Worm (Caenorhabditis elegans): ENCODE measurements around the gene lim-4.

The lim-4 gene

ce11 chrX:3861294-3861693, 12.1 kb downstream of the lim-4 start:
- TF ChIP-seq zip-5 (tag; optimal IDR thresholded peaks at IDR 0.05) (no peak), C38D4.7 (GFP tag; optimal IDR thresholded peaks at IDR 0.05) (no peak), ceh-31 (tag; optimal IDR thresholded peaks at IDR 0.05) (no peak), pros-1 (tag; optimal IDR thresholded peaks at IDR 0.05) (no peak), tbx-2 (tag; optimal IDR thresholded peaks at IDR 0.05) (no peak), fkh-10 (GFP tag; optimal IDR thresholded peaks at IDR 0.05) (no peak), ceh-6 (GFP tag; optimal IDR thresholded peaks at IDR 0.05) (no peak), hlh-15 (tag; optimal IDR thresholded peaks at IDR 0.05) (no peak), hlh-30 (tag; optimal IDR thresholded peaks at IDR 0.05; ENCODE audit: insufficient read depth) (no peak), ceh-48 (tag; optimal IDR thresholded peaks at IDR 0.05) (no peak), fkh-6 (tag; optimal IDR thresholded peaks at IDR 0.05) (no peak), pha-2 (tag; optimal IDR thresholded peaks at IDR 0.05) (no peak), pax-1 (tag; optimal IDR thresholded peaks at IDR 0.05) (no peak), pha-4 (tag; optimal IDR thresholded peaks at IDR 0.05) (no peak), elt-4 (tag; optimal IDR thresholded peaks at IDR 0.05) (no peak), ahr-1 (tag; optimal IDR thresholded peaks at IDR 0.05) (no peak), ceh-9 (tag; optimal IDR thresholded peaks at IDR 0.05) (no peak)

DNA sequence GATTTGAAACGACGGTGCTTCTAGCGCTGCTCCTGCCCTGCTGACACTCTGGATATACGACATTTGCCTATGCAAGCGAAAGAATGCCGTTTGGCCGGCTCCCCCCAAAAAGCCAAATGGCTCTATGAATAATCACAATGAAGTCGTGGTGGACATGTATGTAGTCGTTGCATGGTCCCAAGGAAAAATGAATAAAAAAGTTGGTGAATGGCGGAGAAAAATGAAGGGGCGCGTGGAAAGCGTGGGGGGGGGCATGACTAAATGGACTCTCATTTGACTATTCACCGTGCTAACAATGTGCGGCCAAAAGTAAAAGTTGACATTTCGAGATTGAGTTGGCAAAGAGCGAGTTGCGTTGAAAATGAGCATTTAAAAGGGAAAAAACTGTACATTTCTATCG, 13.9 kb downstream of the lim-4 start:
- no peak for TF ChIP-seq che-1 (tag; optimal IDR thresholded peaks at IDR 0.05)
- no peak for TF ChIP-seq unc-86 (tag; optimal IDR thresholded peaks at IDR 0.05)
- TF ChIP-seq ceh-19 (GFP tag; optimal IDR thresholded peaks at IDR 0.05), result no peak
- TF ChIP-seq ztf-16 (tag; optimal IDR thresholded peaks at IDR 0.05), result no peak

DNA sequence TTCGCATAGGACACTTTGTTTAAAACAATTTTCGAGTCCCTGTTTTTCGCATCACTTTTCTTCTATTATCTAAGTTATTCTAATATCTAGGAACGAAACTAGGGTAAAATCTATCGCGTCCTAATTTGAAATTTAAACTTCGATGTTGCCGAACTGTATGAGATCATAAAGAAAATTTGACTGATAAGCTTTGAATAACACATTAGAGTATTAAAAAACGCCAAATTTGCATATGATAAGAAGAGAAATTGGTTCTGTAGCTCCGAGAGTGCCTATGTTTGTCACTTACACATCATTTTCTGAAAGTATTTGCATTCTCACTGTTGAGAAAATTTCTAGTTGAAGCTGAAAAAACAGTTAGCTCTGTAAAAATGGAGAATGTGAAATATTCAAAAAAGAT, 15.0 kb downstream of the lim-4 start:
- TF ChIP-seq pag-3 (tag; optimal IDR thresholded peaks at IDR 0.05; ENCODE audit: borderline replicate concordance) (no peak), pqm-1 (tag; optimal IDR thresholded peaks at IDR 0.05) (no peak), hlh-15 (tag; optimal IDR thresholded peaks at IDR 0.05) (no peak), ceh-6 (GFP tag; optimal IDR thresholded peaks at IDR 0.05) (no peak), ceh-34 (tag; optimal IDR thresholded peaks at IDR 0.05) (no peak), dmd-4 (tag; optimal IDR thresholded peaks at IDR 0.05; ENCODE audit: borderline replicate concordance) (no peak), ceh-31 (tag; optimal IDR thresholded peaks at IDR 0.05) (no peak), K02D7.2 (tag; optimal IDR thresholded peaks at IDR 0.05) (no peak), unc-42 (tag; optimal IDR thresholded peaks at IDR 0.05) (no peak), pha-2 (tag; optimal IDR thresholded peaks at IDR 0.05) (no peak), ceh-30 (tag; optimal IDR thresholded peaks at IDR 0.05) (no peak), zip-5 (tag; optimal IDR thresholded peaks at IDR 0.05) (no peak), unc-55 (GFP tag; optimal IDR thresholded peaks at IDR 0.05) (no peak), dve-1 (tag; optimal IDR thresholded peaks at IDR 0.05) (no peak), nfya-1 (tag; optimal IDR thresholded peaks at IDR 0.05) (no peak), ceh-48 (tag; optimal IDR thresholded peaks at IDR 0.05) (no peak), tbx-2 (tag; optimal IDR thresholded peaks at IDR 0.05) (no peak), ceh-24 (tag; optimal IDR thresholded peaks at IDR 0.05) (no peak), hlh-13 (GFP tag; optimal IDR thresholded peaks at IDR 0.05) (no peak)

ce11 chrX:3857697-3858096, 15.6 kb downstream of the lim-4 start, which contains the start of gene ceh-18:
Gene ceh-18 (minus strand): TSS chrX:3857797.
- TF ChIP-seq F13H6.1 (tag; optimal IDR thresholded peaks at IDR 0.05) (no peak), C08G9.2 (tag; optimal IDR thresholded peaks at IDR 0.05) (no peak), dmd-4 (tag; optimal IDR thresholded peaks at IDR 0.05; ENCODE audit: borderline replicate concordance) (no peak), hlh-15 (tag; optimal IDR thresholded peaks at IDR 0.05) (no peak), sdc-2 (tag; optimal IDR thresholded peaks at IDR 0.05) (no peak), dve-1 (tag; optimal IDR thresholded peaks at IDR 0.05) (no peak), gmeb-2 (tag; optimal IDR thresholded peaks at IDR 0.05) (no peak), ceh-14 (tag; optimal IDR thresholded peaks at IDR 0.05) (no peak), elt-2 (tag; optimal IDR thresholded peaks at IDR 0.05) (no peak), ceh-34 (tag; optimal IDR thresholded peaks at IDR 0.05) (no peak), madf-2 (tag; optimal IDR thresholded peaks at IDR 0.05) (no peak), npax-4 (tag; optimal IDR thresholded peaks at IDR 0.05) (no peak), sox-2 (GFP tag; IDR thresholded peaks at IDR 0.05) (no peak)
